Fruit fly (Drosophila melanogaster) whole organism, pupa: ENCODE results near the gene CG6923.

Experiments used
- CG10348 ChIP-seq: fragments of 200-800 bp; sonication (Bioruptor generic); IDR thresholded peaks from 2 replicates; pipeline ENCODE4 v1.3.6; 2022; ENCODE audit warnings: missing biosample characterization, missing genetic modification characterization
- CG12605 ChIP-seq: fragments of 200-800 bp; sonication (Bioruptor generic); IDR thresholded peaks from 2 replicates; pipeline ENCODE4 v1.3.6; 2022; ENCODE audit warnings: missing biosample characterization, missing genetic modification characterization
- CG13204 ChIP-seq: fragments of 200-800 bp; sonication (Bioruptor generic); optimal IDR thresholded peaks from 2 replicates; lab custom pipeline; 2018; ENCODE audit warnings: missing biosample characterization, mild to moderate bottlenecking, missing genetic modification characterization, moderate library complexity
- CG14655 ChIP-seq: fragments of 200-800 bp; sonication (Bioruptor generic); optimal IDR thresholded peaks from 3 replicates; lab custom pipeline; 2017; ENCODE audit warnings: mild to moderate bottlenecking, missing biosample characterization, missing genetic modification reagents, missing genetic modification characterization
- CG15710 ChIP-seq: fragments of 200-800 bp; sonication (Bioruptor generic); optimal IDR thresholded peaks from 2 replicates; lab custom pipeline; 2018; ENCODE audit warnings: missing biosample characterization, mild to moderate bottlenecking, missing genetic modification characterization, moderate library complexity
- CG17806 ChIP-seq: fragments of 200-800 bp; sonication (Bioruptor generic); optimal IDR thresholded peaks from 2 replicates; lab custom pipeline; 2018; ENCODE audit warnings: missing biosample characterization, mild to moderate bottlenecking, missing genetic modification characterization, moderate library complexity
- CG32121 ChIP-seq: fragments of 200-800 bp; sonication (Bioruptor generic); IDR thresholded peaks from 2 replicates; pipeline ENCODE4 v1.3.6; 2022; ENCODE audit warnings: missing biosample characterization, missing genetic modification characterization
- CG34367 ChIP-seq: fragments of 200-800 bp; sonication (Bioruptor generic); optimal IDR thresholded peaks from 2 replicates; lab custom pipeline; 2018; ENCODE audit warnings: missing biosample characterization, mild to moderate bottlenecking, missing genetic modification characterization
- CG4496 ChIP-seq: fragments of 200-800 bp; sonication (Bioruptor generic); IDR thresholded peaks from 3 replicates; pipeline ENCODE4 v1.3.6; 2022; ENCODE audit warnings: missing biosample characterization, missing genetic modification characterization
- CG8159 ChIP-seq: fragments of 200-800 bp; sonication (Bioruptor generic); optimal IDR thresholded peaks from 3 replicates; lab custom pipeline; 2018; ENCODE audit warnings: missing biosample characterization, mild to moderate bottlenecking, missing genetic modification characterization, moderate library complexity
- CG8301 ChIP-seq: fragments of 200-800 bp; sonication (Bioruptor generic); optimal IDR thresholded peaks from 2 replicates; lab custom pipeline; 2018; ENCODE audit warnings: missing biosample characterization, mild to moderate bottlenecking, missing genetic modification characterization
- CG9948 ChIP-seq: fragments of 200-800 bp; sonication (Bioruptor generic); optimal IDR thresholded peaks from 2 replicates; lab custom pipeline; 2018; ENCODE audit warnings: missing biosample characterization, mild to moderate bottlenecking, missing genetic modification characterization, moderate library complexity
- D1 ChIP-seq: fragments of 200-800 bp; sonication (Bioruptor generic); optimal IDR thresholded peaks from 2 replicates; lab custom pipeline; 2018; ENCODE audit warnings: missing biosample characterization, mild to moderate bottlenecking, missing genetic modification characterization, moderate library complexity
- EcR ChIP-seq: fragments of 200-800 bp; sonication (Bioruptor generic); optimal IDR thresholded peaks from 3 replicates; lab custom pipeline; 2019; ENCODE audit warnings: missing biosample characterization, missing genetic modification characterization, mild to moderate bottlenecking, moderate library complexity, missing genetic modification reagents
- Ets98B ChIP-seq: fragments of 200-800 bp; sonication (Bioruptor generic); IDR thresholded peaks from 2 replicates; pipeline ENCODE4 v1.3.6; 2022; ENCODE audit warnings: missing biosample characterization, missing genetic modification characterization
- Pif1A ChIP-seq: fragments of 200-800 bp; sonication (Bioruptor generic); optimal IDR thresholded peaks from 3 replicates; lab custom pipeline; 2016; ENCODE audit warnings: missing biosample characterization, missing genetic modification characterization
- Pif1B ChIP-seq: fragments of 200-800 bp; sonication (Bioruptor generic); optimal IDR thresholded peaks from 3 replicates; lab custom pipeline; 2016; ENCODE audit warnings: missing biosample characterization, missing genetic modification characterization
- Snoo ChIP-seq: fragments of 200-800 bp; sonication (Bioruptor generic); optimal IDR thresholded peaks from 3 replicates; lab custom pipeline; 2017; ENCODE audit warnings: missing biosample characterization, mild to moderate bottlenecking, missing genetic modification characterization, inconsistent platforms
- fd96Ca ChIP-seq: fragments of 200-800 bp; sonication (Bioruptor generic); IDR thresholded peaks from 3 replicates; pipeline ENCODE4 v1.3.6; 2022; ENCODE audit warnings: missing biosample characterization, missing genetic modification characterization
- gl ChIP-seq: fragments of 200-800 bp; sonication (Bioruptor generic); optimal IDR thresholded peaks from 2 replicates; lab custom pipeline; 2018; ENCODE audit warnings: missing biosample characterization, mild to moderate bottlenecking, missing genetic modification characterization
- rn ChIP-seq: fragments of 200-800 bp; sonication (Bioruptor generic); IDR thresholded peaks from 2 replicates; pipeline ENCODE4 v1.3.6; 2022; ENCODE audit warnings: missing biosample characterization, missing genetic modification characterization

Gene CG6923

DNA sequence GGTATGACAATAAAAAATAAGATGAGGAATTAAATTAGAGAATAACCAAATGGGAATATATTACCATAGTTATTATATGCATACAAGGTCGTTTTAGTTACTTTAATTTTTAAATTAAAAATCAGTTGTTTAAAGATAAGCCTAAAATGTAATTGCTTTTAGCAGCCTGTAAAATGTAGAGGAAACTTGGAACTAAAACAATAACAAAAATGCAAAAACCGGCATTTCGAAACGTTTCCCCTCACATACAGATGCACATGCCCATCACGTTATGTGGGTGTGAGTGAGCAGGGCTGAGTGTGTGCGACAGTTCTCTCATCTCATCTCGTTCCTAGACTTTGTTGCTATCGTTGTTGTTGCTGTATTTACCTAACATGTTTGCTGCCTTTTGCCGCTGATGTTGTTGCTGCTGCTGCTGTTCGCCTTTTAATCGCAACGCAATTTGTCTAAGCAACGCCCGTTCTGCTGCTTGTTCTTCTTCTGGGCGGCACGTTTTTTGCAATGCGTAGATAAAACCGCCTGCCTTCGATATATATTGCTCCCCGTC lies 9.4 kb upstream of the CG6923 start:
- no peak for TF ChIP-seq rn (GFP tag; lab: Robert Waterston, UW)
- no peak for TF ChIP-seq CG8301 (tag; lab: Kevin White, UChicago)
- TF ChIP-seq CG15710 (tag; lab: Kevin White, UChicago): no peak
- TF ChIP-seq Pif1B (GFP tag; lab: Kevin White, UChicago): no peak
- no peak for TF ChIP-seq CG14655 (GFP tag; lab: Kevin White, UChicago)
- TF ChIP-seq Pif1A (GFP tag; lab: Kevin White, UChicago): no peak
- TF ChIP-seq gl: no peak
- TF ChIP-seq CG8159 (tag; lab: Kevin White, UChicago): no peak
- no peak for TF ChIP-seq fd96Ca (GFP tag; lab: Robert Waterston, UW)
- no peak for TF ChIP-seq D1 (tag; lab: Kevin White, UChicago)
- TF ChIP-seq EcR (GFP tag; lab: Kevin White, UChicago): no peak
- TF ChIP-seq CG34367 (tag; lab: Kevin White, UChicago): no peak
- no peak for TF ChIP-seq CG32121 (GFP tag; lab: Robert Waterston, UW)
- no peak for TF ChIP-seq CG13204 (GFP tag; lab: Kevin White, UChicago)
- TF ChIP-seq CG9948 (tag; lab: Kevin White, UChicago): no peak
- TF ChIP-seq Ets98B (GFP tag; lab: Robert Waterston, UW): no peak

DNA sequence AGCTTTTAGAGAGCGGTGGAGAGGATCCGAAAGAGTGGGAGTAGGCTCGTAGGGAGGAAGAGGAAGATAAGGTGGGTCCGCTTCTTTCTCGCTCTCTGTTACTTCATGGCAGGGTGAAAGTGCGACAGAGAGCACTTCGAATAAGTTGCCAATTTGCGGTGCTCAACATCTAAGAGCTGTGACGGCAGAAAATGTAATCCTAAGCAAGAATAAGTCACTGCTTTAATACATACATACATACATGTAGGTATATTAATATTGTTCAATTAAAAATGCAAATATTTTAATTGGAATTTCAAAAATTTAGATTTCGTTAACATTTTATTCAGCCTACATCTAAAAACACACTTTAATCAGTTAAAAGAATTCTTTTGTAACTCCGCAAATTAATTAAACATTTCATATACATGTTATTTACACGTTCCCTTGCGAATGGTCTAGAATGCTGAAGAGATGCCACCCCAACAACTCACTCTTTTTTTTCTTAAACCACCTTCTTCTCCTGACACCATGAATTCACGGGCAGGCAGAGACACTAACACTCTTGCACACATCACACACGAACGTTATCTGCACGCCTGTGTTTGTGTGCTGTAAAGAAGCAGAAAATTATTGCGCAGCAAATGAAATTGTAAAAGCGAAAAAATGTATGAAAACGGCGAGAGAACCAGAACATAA lies 8.8 kb upstream of the CG6923 start:
- TF ChIP-seq D1 (tag; lab: Kevin White, UChicago): peak; percentile 32
- TF ChIP-seq CG15710 (tag; lab: Kevin White, UChicago): peak; percentile 15
- peak; percentile 53 for TF ChIP-seq CG8159 (tag; lab: Kevin White, UChicago)
- TF ChIP-seq Pif1A (GFP tag; lab: Kevin White, UChicago): peak; percentile 37
- TF ChIP-seq rn (GFP tag; lab: Robert Waterston, UW): no peak
- no peak for TF ChIP-seq Ets98B (GFP tag; lab: Robert Waterston, UW)
- TF ChIP-seq CG9948 (tag; lab: Kevin White, UChicago): no peak
- peak; percentile 40 for TF ChIP-seq Pif1B (GFP tag; lab: Kevin White, UChicago)
- TF ChIP-seq Snoo (tag; lab: Kevin White, UChicago): peak; percentile 4
- TF ChIP-seq CG13204 (GFP tag; lab: Kevin White, UChicago): peak; percentile 28
- no peak for TF ChIP-seq fd96Ca (GFP tag; lab: Robert Waterston, UW)
- TF ChIP-seq CG8301 (tag; lab: Kevin White, UChicago): peak; percentile 23
- peak; percentile 9 for TF ChIP-seq CG14655 (GFP tag; lab: Kevin White, UChicago)

DNA sequence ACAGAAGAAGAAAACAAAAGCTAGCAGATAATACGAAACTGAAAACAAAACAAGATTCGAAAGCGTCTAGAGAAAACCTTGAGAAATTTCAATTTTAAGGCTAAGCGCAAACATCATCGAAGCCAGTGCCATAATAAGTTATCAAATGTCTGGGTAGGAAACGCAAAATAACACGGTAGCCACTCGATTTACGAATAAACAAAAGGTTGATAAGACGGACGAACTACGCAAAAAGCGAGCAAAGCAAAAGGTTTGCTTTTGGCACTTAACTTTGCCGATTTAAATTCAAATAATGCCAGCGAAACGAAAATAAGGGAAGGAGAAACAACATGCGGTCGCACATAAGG lies 8.3 kb upstream of the CG6923 start:
- TF ChIP-seq Snoo (tag; lab: Kevin White, UChicago): no peak
- no peak for TF ChIP-seq gl
- no peak for TF ChIP-seq CG13204 (GFP tag; lab: Kevin White, UChicago)
- no peak for TF ChIP-seq CG9948 (tag; lab: Kevin White, UChicago)
- no peak for TF ChIP-seq CG15710 (tag; lab: Kevin White, UChicago)
- TF ChIP-seq rn (GFP tag; lab: Robert Waterston, UW): no peak
- TF ChIP-seq Ets98B (GFP tag; lab: Robert Waterston, UW): no peak
- no peak for TF ChIP-seq CG10348 (GFP tag; lab: Robert Waterston, UW)
- TF ChIP-seq CG34367 (tag; lab: Kevin White, UChicago): no peak
- no peak for TF ChIP-seq CG4496
- no peak for TF ChIP-seq CG8301 (tag; lab: Kevin White, UChicago)
- TF ChIP-seq CG12605: no peak
- no peak for TF ChIP-seq CG17806 (tag; lab: Kevin White, UChicago)
- TF ChIP-seq CG8159 (tag; lab: Kevin White, UChicago): no peak
- no peak for TF ChIP-seq CG14655 (GFP tag; lab: Kevin White, UChicago)
- TF ChIP-seq Pif1A (GFP tag; lab: Kevin White, UChicago): no peak
- no peak for TF ChIP-seq EcR (GFP tag; lab: Kevin White, UChicago)
- no peak for TF ChIP-seq D1 (tag; lab: Kevin White, UChicago)
- TF ChIP-seq, all 21 proteins: peak for 0

DNA sequence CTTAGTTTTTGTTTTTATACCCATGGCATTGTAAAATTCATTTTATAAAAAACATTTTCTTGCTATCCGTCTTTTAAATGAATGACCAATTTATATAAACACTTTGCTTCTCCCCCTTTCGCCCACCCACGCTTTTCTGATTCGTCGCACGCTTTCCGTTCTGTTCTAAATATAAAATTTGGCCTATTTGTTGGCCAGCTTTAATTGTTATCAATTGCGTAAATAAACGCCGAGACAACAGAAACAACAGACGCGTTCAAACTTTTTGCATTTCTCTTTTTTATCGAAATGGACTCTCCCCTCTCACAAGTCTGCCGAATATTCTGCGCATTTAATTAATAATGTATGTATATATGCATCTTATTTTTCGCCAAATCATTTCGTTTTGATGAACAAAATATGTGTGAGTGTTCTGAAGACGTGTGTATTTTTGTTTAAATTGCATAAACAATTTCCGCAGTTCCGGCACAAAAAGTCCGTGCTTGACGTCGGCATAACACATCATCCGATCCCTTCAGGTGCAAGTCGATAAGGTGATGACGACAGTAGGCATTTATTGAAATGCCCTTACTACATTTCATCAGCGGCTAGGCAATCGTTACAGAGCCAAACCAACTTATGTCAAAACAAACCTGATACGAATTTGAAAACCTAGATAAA lies 7.5 kb upstream of the CG6923 start:
- TF ChIP-seq CG9948 (tag; lab: Kevin White, UChicago) (no peak), Pif1B (GFP tag; lab: Kevin White, UChicago) (no peak), CG14655 (GFP tag; lab: Kevin White, UChicago) (no peak), CG32121 (GFP tag; lab: Robert Waterston, UW) (no peak), Pif1A (GFP tag; lab: Kevin White, UChicago) (no peak), CG8159 (tag; lab: Kevin White, UChicago) (no peak), CG13204 (GFP tag; lab: Kevin White, UChicago) (no peak), Snoo (tag; lab: Kevin White, UChicago) (no peak), CG8301 (tag; lab: Kevin White, UChicago) (no peak), rn (GFP tag; lab: Robert Waterston, UW) (no peak)

DNA sequence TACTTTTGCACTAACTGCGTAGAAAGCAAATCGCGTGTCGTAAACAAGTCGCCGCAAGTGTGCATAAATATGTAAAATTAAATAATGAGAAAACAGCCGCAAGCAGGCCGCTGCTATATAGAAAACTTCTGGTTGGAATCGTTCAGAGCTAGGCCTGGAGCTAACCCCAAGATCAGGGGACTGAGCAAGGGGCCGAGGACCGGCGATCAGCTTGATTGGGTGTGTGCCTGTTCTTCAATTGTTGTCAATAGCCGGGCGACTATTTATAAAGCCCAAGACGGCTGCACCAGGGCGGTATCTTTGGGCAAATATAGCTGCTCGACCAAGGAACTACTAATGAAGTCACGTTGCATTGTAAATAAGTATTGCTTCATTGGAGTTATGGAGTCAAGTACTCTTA lies 6.9 kb upstream of the CG6923 start:
- no peak for TF ChIP-seq CG14655 (GFP tag; lab: Kevin White, UChicago)
- TF ChIP-seq CG9948 (tag; lab: Kevin White, UChicago): no peak
- TF ChIP-seq EcR (GFP tag; lab: Kevin White, UChicago): peak; percentile 30
- no peak for TF ChIP-seq CG12605
- no peak for TF ChIP-seq CG8301 (tag; lab: Kevin White, UChicago)
- no peak for TF ChIP-seq Pif1B (GFP tag; lab: Kevin White, UChicago)
- no peak for TF ChIP-seq CG32121 (GFP tag; lab: Robert Waterston, UW)
- TF ChIP-seq, all 21 proteins: peak for 1
